Worm (Caenorhabditis elegans): ENCODE measurements around the gene nhr-230.
A peak's percentile ranks its signal among the peaks of the same experiment; 100 is the strongest.

nhr-230 gene

ce11 chrV:18848578-18848977 is 2.0 kb downstream of the nhr-230 start:
- TF ChIP-seq nhr-84 (tag; optimal IDR thresholded peaks at IDR 0.05) (no peak), egl-27 (tag; optimal IDR thresholded peaks at IDR 0.05) (no peak), efl-1 (optimal IDR thresholded peaks at IDR 0.05) (no peak), efl-1 (GFP tag; optimal IDR thresholded peaks at IDR 0.05 in 1 of 2) (peak in 1 of 2 experiments; percentile 42), nhr-85 (tag) (no peak), swsn-7 (tag; optimal IDR thresholded peaks at IDR 0.05) (no peak), skn-1 (tag; optimal IDR thresholded peaks at IDR 0.05) (no peak), tlp-1 (tag; optimal IDR thresholded peaks at IDR 0.05) (no peak)

ce11 chrV:18854788-18855187 is 8.2 kb downstream of the nhr-230 start:
- TF ChIP-seq ceh-8 (GFP tag; optimal IDR thresholded peaks at IDR 0.05) (no peak), pqm-1 (tag; optimal IDR thresholded peaks at IDR 0.05) (no peak), lin-35 (GFP tag; optimal IDR thresholded peaks at IDR 0.05) (no peak), efl-1 (optimal IDR thresholded peaks at IDR 0.05) (no peak), efl-1 (GFP tag; optimal IDR thresholded peaks at IDR 0.05 in 1 of 2) (peak in 1 of 2 experiments; percentile 29), zag-1 (tag; optimal IDR thresholded peaks at IDR 0.05) (no peak), ceh-82 (tag; optimal IDR thresholded peaks at IDR 0.05) (no peak), unc-30 (tag; optimal IDR thresholded peaks at IDR 0.05) (no peak), ets-5 (GFP tag; IDR thresholded peaks at IDR 0.05) (no peak)

ce11 chrV:18859121-18859520 is 12.5 kb downstream of the nhr-230 start, which contains the start of gene wars-1:
Gene wars-1, minus strand, starts transcription at chrV:18859221.
- no peak for TF ChIP-seq nhr-11 (tag; optimal IDR thresholded peaks at IDR 0.05)
- no peak for TF ChIP-seq hpl-2 (GFP tag; optimal IDR thresholded peaks at IDR 0.05)
- no peak for TF ChIP-seq snpc-4 (tag; optimal IDR thresholded peaks at IDR 0.05)
- TF ChIP-seq C04F5.9 (tag; optimal IDR thresholded peaks at IDR 0.05) = no peak
- TF ChIP-seq elt-3 (tag; optimal IDR thresholded peaks at IDR 0.05) = no peak
- TF ChIP-seq egl-27 (tag; optimal IDR thresholded peaks at IDR 0.05) = no peak
- TF ChIP-seq lsy-2 (tag; optimal IDR thresholded peaks at IDR 0.05) = no peak
- no peak for TF ChIP-seq ceh-88 (GFP tag; IDR thresholded peaks at IDR 0.05)
- TF ChIP-seq irx-1 (tag; optimal IDR thresholded peaks at IDR 0.05) = no peak
- no peak for TF ChIP-seq xbp-1 (tag; optimal IDR thresholded peaks at IDR 0.05)
- no peak for TF ChIP-seq nhr-12 (tag; optimal IDR thresholded peaks at IDR 0.05)
- TF ChIP-seq fkh-4 (tag; optimal IDR thresholded peaks at IDR 0.05; ENCODE audit: borderline replicate concordance) = no peak

- peak; percentile 39 for TF ChIP-seq skn-1 (tag; optimal IDR thresholded peaks at IDR 0.05)
- TF ChIP-seq snu-23 (GFP tag; optimal IDR thresholded peaks at IDR 0.05) = peak; percentile 49
- peak; percentile 26 to 53 (median 33) for TF ChIP-seq dpl-1 (GFP tag; optimal IDR thresholded peaks at IDR 0.05)
- peak; percentile 27 to 37 for TF ChIP-seq lin-35 (GFP tag; optimal IDR thresholded peaks at IDR 0.05)
- no peak for TF ChIP-seq nhr-19 (GFP tag; conservative IDR thresholded peaks at IDR 0.05)
- TF ChIP-seq Y116A8C.19 (tag; optimal IDR thresholded peaks at IDR 0.05; ENCODE audit: borderline replicate concordance) = no peak
- TF ChIP-seq ceh-63 (GFP tag; optimal IDR thresholded peaks at IDR 0.05) = no peak
- TF ChIP-seq nhr-71 (tag; optimal IDR thresholded peaks at IDR 0.05) = peak; percentile 45
- TF ChIP-seq nhr-77 (tag; optimal IDR thresholded peaks at IDR 0.05) = no peak
- TF ChIP-seq fos-1 (tag; optimal IDR thresholded peaks at IDR 0.05) = no peak
- peak in 1 of 2 experiments; percentile 34 for TF ChIP-seq lsy-2 (tag; optimal IDR thresholded peaks at IDR 0.05)
- TF ChIP-seq lir-3 (tag; optimal IDR thresholded peaks at IDR 0.05; ENCODE audit: poor library complexity) = no peak
- TF ChIP-seq mdl-1 (tag; optimal IDR thresholded peaks at IDR 0.05) = peak in 1 of 2 experiments; percentile 41
- TF ChIP-seq blmp-1 (tag; optimal IDR thresholded peaks at IDR 0.05) = peak; percentile 61
- TF ChIP-seq swsn-7 (tag; optimal IDR thresholded peaks at IDR 0.05) = peak; percentile 12
- peak in 2 of 6 experiments; percentile 3 to 6 for TF ChIP-seq elt-3 (tag; optimal IDR thresholded peaks at IDR 0.05)
- TF ChIP-seq efl-1 (optimal IDR thresholded peaks at IDR 0.05) = peak; percentile 36 to 40
- peak in 1 of 2 experiments; percentile 7 for TF ChIP-seq efl-1 (GFP tag; optimal IDR thresholded peaks at IDR 0.05 in 1 of 2)
- peak; percentile 9 for TF ChIP-seq fkh-8 (tag; optimal IDR thresholded peaks at IDR 0.05)
- TF ChIP-seq ceh-82 (tag; optimal IDR thresholded peaks at IDR 0.05) = peak in 1 of 3 experiments; percentile 2
- peak; percentile 22 for TF ChIP-seq nhr-47 (tag; optimal IDR thresholded peaks at IDR 0.05)
- peak; percentile 22 for TF ChIP-seq F16B12.6 (tag; optimal IDR thresholded peaks at IDR 0.05)
- no peak for TF ChIP-seq nhr-90 (tag; optimal IDR thresholded peaks at IDR 0.05; ENCODE audit: poor library complexity)
- TF ChIP-seq mep-1 (tag; optimal IDR thresholded peaks at IDR 0.05) = peak; percentile 71
- peak; percentile 79 for TF ChIP-seq lin-14 (GFP tag; optimal IDR thresholded peaks at IDR 0.05)
Observed at ce11 chrV:18868517-18868916, 21.9 kb downstream of the nhr-230 start.

Data from whole organism, L1 larva.